Worm (Caenorhabditis elegans): ENCODE data around the gene T19C4.5.

ce11 chrV:11123817-11124337 is 48.1 kb upstream of the T19C4.5 start, which contains the start of the genes atp-5 and lmtr-3:
- peak; percentile 76; the same call in 1 of the 2 replicates for TF ChIP-seq tbx-37 (GFP tag; conservative IDR thresholded peaks at IDR 0.05)
- no peak for TF ChIP-seq sea-1 (GFP tag; conservative IDR thresholded peaks at IDR 0.05)
- TF ChIP-seq B0310.2 (tag; optimal IDR thresholded peaks at IDR 0.05) = no peak
- TF ChIP-seq F13C5.2 (tag; optimal IDR thresholded peaks at IDR 0.05) = peak; percentile 36
- no peak for TF ChIP-seq hmbx-1 (tag; optimal IDR thresholded peaks at IDR 0.05)
- no peak for TF ChIP-seq ceh-13 (GFP tag; optimal IDR thresholded peaks at IDR 0.05)
- TF ChIP-seq aly-1 (tag; optimal IDR thresholded peaks at IDR 0.05) = no peak
- no peak for TF ChIP-seq ceh-36 (tag; optimal IDR thresholded peaks at IDR 0.05)

Measured in whole organism, early embryonic.